Fruit fly (Drosophila melanogaster): ENCODE data around the gene mud.

The mud gene

dm6 chrX:14247035-14247786 is at the start of gene mud (continued):
- TF ChIP-seq CG14860 (GFP tag; IDR thresholded peaks at IDR 0.05; ENCODE audit: partially characterized antibody) (peak; percentile 72; the same call in 2 of the 3 replicates), CG13287 (GFP tag; IDR thresholded peaks at IDR 0.05; ENCODE audit: partially characterized antibody) (peak; percentile 70), trh (GFP tag; optimal IDR thresholded peaks at IDR 0.05) (no peak), CG6689 (GFP tag; IDR thresholded peaks at IDR 0.05) (0 out of 2 replicates have a peak, but pooled peaks have one; percentile 36), seq (GFP tag; IDR thresholded peaks at IDR 0.05) (no peak), CG9215 (GFP tag; IDR thresholded peaks at IDR 0.05) (no peak), ems (GFP tag; optimal IDR thresholded peaks at IDR 0.05) (no peak), tap (tag; optimal IDR thresholded peaks at IDR 0.05) (no peak), CG3065 (GFP tag; optimal IDR thresholded peaks at IDR 0.05) (no peak), Doc2 (GFP tag; IDR thresholded peaks at IDR 0.05) (no peak), Myb (GFP tag; optimal IDR thresholded peaks at IDR 0.05) (peak; percentile 56), ftz-f1 (GFP tag; optimal IDR thresholded peaks at IDR 0.05) (no peak), ERR (GFP tag; optimal IDR thresholded peaks at IDR 0.05) (no peak), tll (GFP tag; optimal IDR thresholded peaks at IDR 0.05) (no peak), crol (GFP tag; IDR thresholded peaks at IDR 0.05) (no peak), Taf1 (GFP tag; IDR thresholded peaks at IDR 0.05) (no peak), tx (GFP tag; optimal IDR thresholded peaks at IDR 0.05) (no peak), p53 (GFP tag; optimal IDR thresholded peaks at IDR 0.05) (no peak), btn (GFP tag; optimal IDR thresholded peaks at IDR 0.05) (no peak), CG8944 (GFP tag; optimal IDR thresholded peaks at IDR 0.05) (no peak), CG6654 (GFP tag; optimal IDR thresholded peaks at IDR 0.05) (peak; percentile 5), Oaz (GFP tag; IDR thresholded peaks at IDR 0.05) (no peak), hb (GFP tag; IDR thresholded peaks at IDR 0.05; ENCODE audit: partially characterized antibody) (peak; percentile 77), wdn (GFP tag; IDR thresholded peaks at IDR 0.05) (no peak), Meics (GFP tag; optimal IDR thresholded peaks at IDR 0.05) (peak; percentile 52), CG11456 (GFP tag; IDR thresholded peaks at IDR 0.05) (peak; percentile 52; the same call in 1 of the 3 replicates), CG4854 (GFP tag; optimal IDR thresholded peaks at IDR 0.05) (no peak), caup (GFP tag; optimal IDR thresholded peaks at IDR 0.05; ENCODE audit: severe bottlenecking) (no peak), CG1233 (GFP tag; optimal IDR thresholded peaks at IDR 0.05) (no peak), twi (tag; optimal IDR thresholded peaks at IDR 0.05) (no peak), CG8765 (GFP tag; IDR thresholded peaks at IDR 0.05) (no peak), nom (GFP tag; optimal IDR thresholded peaks at IDR 0.05) (no peak), jing (GFP tag; optimal IDR thresholded peaks at IDR 0.05) (no peak), CG14441 (GFP tag; IDR thresholded peaks at IDR 0.05) (peak; percentile 50; the same call in 1 of the 2 replicates), pita (GFP tag; optimal IDR thresholded peaks at IDR 0.05) (no peak), CG9437 (GFP tag; optimal IDR thresholded peaks at IDR 0.05) (peak; percentile 20), zfh1 (GFP tag; IDR thresholded peaks at IDR 0.05) (0 out of 3 replicates have a peak, but pooled peaks have one; percentile 9), jumu (GFP tag; optimal IDR thresholded peaks at IDR 0.05) (no peak)

dm6 chrX:14199967-14200531 is 47.5 kb upstream of the mud start, which contains the start of gene CG11590:
CG11590 (plus strand) TSS chrX:14200178.
- no peak for TF ChIP-seq trh (GFP tag; optimal IDR thresholded peaks at IDR 0.05)
- no peak for TF ChIP-seq slou (GFP tag; optimal IDR thresholded peaks at IDR 0.05)
- TF ChIP-seq pzg (GFP tag; optimal IDR thresholded peaks at IDR 0.05): peak; percentile 27
- TF ChIP-seq CG9727 (GFP tag; optimal IDR thresholded peaks at IDR 0.05): no peak
- no peak for TF ChIP-seq btn (GFP tag; optimal IDR thresholded peaks at IDR 0.05)
- TF ChIP-seq unc-4 (GFP tag; IDR thresholded peaks at IDR 0.05; ENCODE audit: partially characterized antibody): peak; percentile 28; the same call in 1 of the 2 replicates
- TF ChIP-seq bbx (GFP tag; IDR thresholded peaks at IDR 0.05; ENCODE audit: partially characterized antibody): no peak
- TF ChIP-seq Mrtf (GFP tag; IDR thresholded peaks at IDR 0.05): no peak
- no peak for TF ChIP-seq CG10267 (tag; optimal IDR thresholded peaks at IDR 0.05)
- peak; percentile 59 for TF ChIP-seq E2f2 (GFP tag; IDR thresholded peaks at IDR 0.05)
- TF ChIP-seq tin (GFP tag; optimal IDR thresholded peaks at IDR 0.05): no peak
- no peak for TF ChIP-seq tll (GFP tag; optimal IDR thresholded peaks at IDR 0.05)
- TF ChIP-seq gfzf (GFP tag; optimal IDR thresholded peaks at IDR 0.05): no peak
- no peak for TF ChIP-seq Doc2 (GFP tag; IDR thresholded peaks at IDR 0.05)
- no peak for TF ChIP-seq CG31365 (tag; optimal IDR thresholded peaks at IDR 0.05)
- TF ChIP-seq Drgx (GFP tag; IDR thresholded peaks at IDR 0.05): 0 out of 2 replicates have a peak, but pooled peaks have one; percentile 10

Data from whole organism, embryonic.